Worm (Caenorhabditis elegans): Measurements from ENCODE around the gene hpo-34.

hpo-34 gene

ce11 chrX:11551808-11552207, 32.9 kb upstream of the hpo-34 start:
- TF ChIP-seq ceh-34 (tag; optimal IDR thresholded peaks at IDR 0.05) (no peak), rnt-1 (tag; optimal IDR thresholded peaks at IDR 0.05) (no peak), pha-4 (tag; optimal IDR thresholded peaks at IDR 0.05) (no peak), hlh-8 (tag; optimal IDR thresholded peaks at IDR 0.05) (no peak), unc-86 (tag; optimal IDR thresholded peaks at IDR 0.05) (no peak), mec-3 (tag; optimal IDR thresholded peaks at IDR 0.05; ENCODE audit: borderline replicate concordance) (no peak), unc-55 (GFP tag; optimal IDR thresholded peaks at IDR 0.05) (no peak), T23F11.4 (GFP tag; optimal IDR thresholded peaks at IDR 0.05) (no peak), ceh-19 (GFP tag; optimal IDR thresholded peaks at IDR 0.05) (no peak), zip-5 (tag; optimal IDR thresholded peaks at IDR 0.05) (no peak), npax-4 (tag; optimal IDR thresholded peaks at IDR 0.05) (no peak), sox-4 (tag; optimal IDR thresholded peaks at IDR 0.05) (no peak)

ce11 chrX:11548308-11548707, 29.4 kb upstream of the hpo-34 start, which contains the start of gene mig-2:
TSS of gene mig-2 (plus strand) at chrX:11548608.
- no peak for TF ChIP-seq pax-1 (tag; optimal IDR thresholded peaks at IDR 0.05)
- TF ChIP-seq pat-9 (tag; optimal IDR thresholded peaks at IDR 0.05) = no peak
- no peak for TF ChIP-seq ama-1 (optimal IDR thresholded peaks at IDR 0.05)
- TF ChIP-seq ceh-18 (tag; optimal IDR thresholded peaks at IDR 0.05) = no peak
- no peak for TF ChIP-seq pha-4 (tag; optimal IDR thresholded peaks at IDR 0.05)
- TF ChIP-seq zip-5 (tag; optimal IDR thresholded peaks at IDR 0.05) = no peak
- TF ChIP-seq mec-3 (tag; optimal IDR thresholded peaks at IDR 0.05; ENCODE audit: borderline replicate concordance) = no peak
- no peak for TF ChIP-seq elt-4 (tag; optimal IDR thresholded peaks at IDR 0.05)
- TF ChIP-seq eyg-1 (tag; optimal IDR thresholded peaks at IDR 0.05) = no peak
- no peak for TF ChIP-seq ceh-48 (tag; optimal IDR thresholded peaks at IDR 0.05)
- no peak for TF ChIP-seq ceh-19 (GFP tag; optimal IDR thresholded peaks at IDR 0.05)
- TF ChIP-seq ceh-9 (tag; optimal IDR thresholded peaks at IDR 0.05) = no peak
- TF ChIP-seq ceh-24 (tag; optimal IDR thresholded peaks at IDR 0.05) = no peak
- TF ChIP-seq C08G9.2 (tag; optimal IDR thresholded peaks at IDR 0.05) = no peak
- no peak for TF ChIP-seq unc-3 (GFP tag; conservative IDR thresholded peaks at IDR 0.05)
- no peak for TF ChIP-seq unc-3 (tag; optimal IDR thresholded peaks at IDR 0.05)
- no peak for TF ChIP-seq pqm-1 (tag; optimal IDR thresholded peaks at IDR 0.05)
- TF ChIP-seq unc-86 (tag; optimal IDR thresholded peaks at IDR 0.05) = no peak
- TF ChIP-seq pros-1 (tag; optimal IDR thresholded peaks at IDR 0.05) = no peak
- no peak for TF ChIP-seq sox-4 (tag; optimal IDR thresholded peaks at IDR 0.05)

ce11 chrX:11547442-11548023, 28.7 kb upstream of the hpo-34 start:
- no peak for TF ChIP-seq ceh-34 (tag; optimal IDR thresholded peaks at IDR 0.05)
- TF ChIP-seq nfya-1 (tag; optimal IDR thresholded peaks at IDR 0.05) = no peak
- TF ChIP-seq ttx-3 (tag; optimal IDR thresholded peaks at IDR 0.05) = no peak
- no peak for TF ChIP-seq che-1 (tag; optimal IDR thresholded peaks at IDR 0.05)
- no peak for TF ChIP-seq ceh-22 (tag; optimal IDR thresholded peaks at IDR 0.05)
- no peak for TF ChIP-seq odd-2 (tag; optimal IDR thresholded peaks at IDR 0.05)
- no peak for TF ChIP-seq ceh-19 (GFP tag; optimal IDR thresholded peaks at IDR 0.05)
- no peak for TF ChIP-seq ref-2 (tag; optimal IDR thresholded peaks at IDR 0.05)
- no peak for TF ChIP-seq lin-11 (tag; optimal IDR thresholded peaks at IDR 0.05)
- no peak for TF ChIP-seq pat-9 (tag; optimal IDR thresholded peaks at IDR 0.05)
- TF ChIP-seq ztf-16 (tag; optimal IDR thresholded peaks at IDR 0.05) = no peak
- TF ChIP-seq F13H6.1 (tag; optimal IDR thresholded peaks at IDR 0.05) = no peak
- TF ChIP-seq pax-1 (tag; optimal IDR thresholded peaks at IDR 0.05) = no peak
- no peak for TF ChIP-seq hlh-30 (tag; optimal IDR thresholded peaks at IDR 0.05; ENCODE audit: insufficient read depth)
- no peak for TF ChIP-seq unc-3 (GFP tag; conservative IDR thresholded peaks at IDR 0.05)
- TF ChIP-seq unc-3 (tag; optimal IDR thresholded peaks at IDR 0.05) = no peak
- no peak for TF ChIP-seq nhr-232 (tag; optimal IDR thresholded peaks at IDR 0.05)
- TF ChIP-seq nhr-11 (tag; optimal IDR thresholded peaks at IDR 0.05) = no peak
- no peak for TF ChIP-seq ceh-14 (tag; optimal IDR thresholded peaks at IDR 0.05)
